Worm (Caenorhabditis elegans): Measurements from ENCODE around the gene ech-8.

DNA sequence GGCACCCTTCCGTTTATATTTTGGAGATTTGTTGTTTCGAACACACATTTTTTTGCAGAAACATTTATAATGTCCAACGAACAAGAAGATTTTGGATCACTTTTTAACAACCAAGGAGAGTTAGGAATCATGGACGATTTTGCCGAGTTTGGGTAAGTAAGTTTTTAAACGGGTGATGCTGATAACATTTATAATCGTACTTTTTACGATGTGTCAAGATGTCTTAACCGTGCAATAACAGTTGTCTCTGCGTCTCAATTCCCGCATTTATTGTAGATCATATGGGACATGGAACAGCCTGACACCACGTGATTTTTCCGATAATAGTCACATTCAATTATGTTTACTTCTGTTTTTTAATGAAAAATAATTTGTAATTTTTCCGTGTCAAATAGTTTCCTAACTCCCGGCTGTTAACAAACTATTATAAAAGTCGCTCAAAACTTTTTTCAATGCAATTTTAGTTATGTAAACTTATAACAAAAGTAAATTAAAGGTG is 11.7 kb upstream of the ech-8 start, which contains the start of gene daf-14:
- TF ChIP-seq flt-1 (GFP tag; IDR thresholded peaks at IDR 0.05), result no peak
- TF ChIP-seq ztf-23 (GFP tag; IDR thresholded peaks at IDR 0.05), result no peak
- TF ChIP-seq ztf-29 (GFP tag; IDR thresholded peaks at IDR 0.05), result no peak
